Fruit fly (Drosophila melanogaster): ENCODE data around the gene RpS3.
A peak's percentile ranks its signal among the peaks of the same experiment; 100 is the strongest.

DNA sequence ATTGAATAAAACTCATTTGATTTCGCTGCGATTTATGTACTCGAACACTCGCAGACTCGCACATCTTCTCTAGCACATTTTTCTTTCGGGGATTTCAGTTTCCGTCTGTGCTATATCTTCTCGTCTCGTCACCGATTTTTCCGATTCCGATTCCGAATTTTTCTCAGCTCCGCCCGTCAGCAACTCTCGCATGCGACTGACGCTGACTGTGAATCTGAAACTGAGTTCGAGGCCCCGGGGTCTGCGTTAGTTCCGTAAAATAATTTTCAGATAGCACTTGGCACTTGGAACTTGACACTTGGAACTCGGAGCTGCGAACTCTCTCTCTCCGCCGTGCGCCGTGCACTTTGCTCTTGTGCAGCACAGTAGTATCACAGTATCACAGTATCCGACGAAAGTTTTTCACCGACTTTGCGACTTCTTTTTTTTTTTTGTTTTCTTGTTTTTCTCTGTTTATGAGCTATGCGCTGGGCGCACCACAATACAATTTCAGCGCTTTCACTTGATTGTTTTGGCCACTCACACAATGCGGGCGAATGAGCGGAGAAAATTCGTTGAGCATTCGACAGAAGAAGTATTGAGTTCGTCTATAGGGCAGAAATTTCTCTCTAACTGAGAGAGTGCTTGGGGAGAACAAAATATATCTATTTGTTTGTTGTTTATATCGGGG is 26.1 kb downstream of the RpS3 start, which contains the start of gene CG4393:
- TF ChIP-seq svp (GFP tag) (peak; percentile 33), CG8319 (GFP tag; optimal IDR thresholded peaks at IDR 0.05) (no peak), CG15336 (GFP tag; IDR thresholded peaks at IDR 0.05) (peak; percentile 73), CG6854 (GFP tag; optimal IDR thresholded peaks at IDR 0.05) (peak; percentile 40), CG34406 (GFP tag; optimal IDR thresholded peaks at IDR 0.05) (no peak), CG11902 (GFP tag; optimal IDR thresholded peaks at IDR 0.05) (no peak), achi (GFP tag; optimal IDR thresholded peaks at IDR 0.05) (no peak), Eip78C (GFP tag) (peak; percentile 66), lz (GFP tag; optimal IDR thresholded peaks at IDR 0.05) (no peak)
